Worm (Caenorhabditis elegans): ENCODE measurements around the gene trm-2A.

DNA sequence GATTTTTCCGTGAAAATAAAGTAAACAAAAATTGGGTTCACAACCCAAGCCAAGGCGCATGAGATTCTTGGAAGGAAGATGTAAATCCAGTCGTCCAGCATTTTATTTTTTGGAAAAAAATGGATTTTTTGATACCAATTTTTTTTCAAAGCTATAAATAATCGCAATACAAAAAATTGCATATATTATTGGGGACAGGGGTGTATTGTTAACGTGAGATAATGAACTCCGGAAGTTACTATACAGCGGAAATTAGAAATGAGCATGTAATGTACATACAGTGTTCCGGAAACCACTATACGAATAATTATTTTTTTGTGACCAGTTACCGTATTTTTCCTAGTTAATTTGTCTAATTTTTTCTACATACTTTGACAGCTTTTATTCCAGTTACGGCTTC lies 20.4 kb upstream of the trm-2A start, which contains the start of gene srj-38:
- TF ChIP-seq dpl-1 (GFP tag; optimal IDR thresholded peaks at IDR 0.05) (no peak), skn-1 (tag; optimal IDR thresholded peaks at IDR 0.05) (no peak), Y48G9A.11 (GFP tag; IDR thresholded peaks at IDR 0.05) (no peak), lin-15B (tag; optimal IDR thresholded peaks at IDR 0.05) (no peak), nhr-28 (tag; optimal IDR thresholded peaks at IDR 0.05) (no peak), dve-1 (tag; optimal IDR thresholded peaks at IDR 0.05; ENCODE audit: insufficient read depth) (no peak)
